Fruit fly (Drosophila melanogaster): ENCODE measurements around the gene CheA84a.

The CheA84a gene

dm6 chr3R:8187446-8188133, 17.0 kb downstream of the CheA84a start:
- TF ChIP-seq ovo (GFP tag; optimal IDR thresholded peaks at IDR 0.05) (no peak), tj (GFP tag; optimal IDR thresholded peaks at IDR 0.05) (no peak), Mnt (GFP tag; optimal IDR thresholded peaks at IDR 0.05) (no peak), CG11617 (GFP tag; optimal IDR thresholded peaks at IDR 0.05) (no peak), CG1620 (GFP tag; optimal IDR thresholded peaks at IDR 0.05) (no peak), CG14711 (tag; optimal IDR thresholded peaks at IDR 0.05) (no peak), cic (GFP tag; optimal IDR thresholded peaks at IDR 0.05) (no peak), CG7101 (tag; optimal IDR thresholded peaks at IDR 0.05) (no peak), Clk (GFP tag; optimal IDR thresholded peaks at IDR 0.05) (no peak), toe (GFP tag; optimal IDR thresholded peaks at IDR 0.05) (no peak)

DNA sequence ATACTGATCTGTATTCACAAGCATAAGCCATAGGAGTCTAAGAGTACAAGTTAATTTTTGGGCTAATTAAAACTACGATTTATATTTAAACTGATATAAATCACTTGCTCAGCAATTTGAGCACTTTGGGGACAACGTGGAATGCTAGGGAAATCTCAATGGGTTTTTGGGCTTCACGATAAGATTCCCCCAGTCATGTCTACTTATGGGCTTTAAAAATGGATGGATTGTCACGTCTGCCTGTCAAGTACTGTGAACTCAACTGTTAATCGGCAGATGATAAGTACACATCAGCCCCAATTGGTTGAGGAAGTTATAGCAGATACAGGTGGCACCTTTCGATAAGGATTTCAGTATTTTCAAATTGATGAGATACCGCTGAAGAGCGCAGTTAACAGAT, 21.1 kb downstream of the CheA84a start:
- no peak for TF ChIP-seq Clk (GFP tag; optimal IDR thresholded peaks at IDR 0.05)
- no peak for TF ChIP-seq CG12768 (GFP tag; optimal IDR thresholded peaks at IDR 0.05)
- TF ChIP-seq CG5204 (GFP tag; optimal IDR thresholded peaks at IDR 0.05) = no peak
- no peak for TF ChIP-seq ovo (GFP tag; optimal IDR thresholded peaks at IDR 0.05)
- TF ChIP-seq CG1620 (GFP tag; optimal IDR thresholded peaks at IDR 0.05) = no peak
- no peak for TF ChIP-seq bab1 (GFP tag; optimal IDR thresholded peaks at IDR 0.05)
- no peak for TF ChIP-seq toe (GFP tag; optimal IDR thresholded peaks at IDR 0.05)

dm6 chr3R:8181412-8182108, 23.1 kb downstream of the CheA84a start, which contains the start of gene grn:
grn (minus strand) TSS chr3R:8181444.
- no peak for TF ChIP-seq ovo (GFP tag; optimal IDR thresholded peaks at IDR 0.05)
- TF ChIP-seq pad (GFP tag; optimal IDR thresholded peaks at IDR 0.05) = peak; percentile 63

DNA sequence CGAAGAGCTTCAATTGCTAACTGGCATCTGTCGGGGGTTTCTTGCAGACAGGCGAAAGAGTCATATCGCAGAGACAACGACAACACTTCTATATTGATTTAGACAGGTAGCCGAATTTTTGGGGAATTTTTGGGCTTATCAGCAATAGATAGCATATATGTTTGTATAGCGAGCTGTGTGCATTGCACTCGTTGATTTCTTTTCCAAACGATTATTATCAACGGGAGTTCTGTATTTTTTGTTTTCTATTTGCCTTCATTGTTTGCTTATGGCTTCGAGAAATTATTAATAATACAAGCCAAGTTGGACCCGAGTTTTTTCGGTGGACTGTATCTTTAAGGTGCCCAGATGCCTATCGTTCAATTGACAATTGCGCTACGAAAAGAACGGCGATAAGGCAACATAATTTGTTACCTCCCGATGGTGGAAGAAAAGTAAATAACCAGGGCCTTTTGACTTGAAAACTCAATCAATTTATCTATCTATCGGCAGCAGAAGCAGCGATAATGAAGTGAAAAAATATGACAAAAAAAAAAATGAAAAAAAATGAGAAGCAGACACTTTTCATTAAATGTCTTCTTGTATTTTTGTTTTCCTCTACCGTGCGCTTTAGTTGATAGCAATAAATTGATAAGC, 24.1 kb downstream of the CheA84a start:
- TF ChIP-seq CG33017 (tag; optimal IDR thresholded peaks at IDR 0.05) (no peak), tj (GFP tag; optimal IDR thresholded peaks at IDR 0.05) (no peak), bab1 (GFP tag; optimal IDR thresholded peaks at IDR 0.05) (no peak), CG14711 (tag; optimal IDR thresholded peaks at IDR 0.05) (no peak), cic (GFP tag; optimal IDR thresholded peaks at IDR 0.05) (no peak), CG11617 (GFP tag; optimal IDR thresholded peaks at IDR 0.05) (no peak)

- TF ChIP-seq CG7101 (tag; optimal IDR thresholded peaks at IDR 0.05) (no peak), CG33017 (tag; optimal IDR thresholded peaks at IDR 0.05) (no peak), CG5204 (GFP tag; optimal IDR thresholded peaks at IDR 0.05) (no peak), toe (GFP tag; optimal IDR thresholded peaks at IDR 0.05) (no peak), CG11617 (GFP tag; optimal IDR thresholded peaks at IDR 0.05) (no peak)
Observed at dm6 chr3R:8176058-8176673, 28.5 kb downstream of the CheA84a start.

- TF ChIP-seq CG7101 (tag; optimal IDR thresholded peaks at IDR 0.05) (no peak), CG5204 (GFP tag; optimal IDR thresholded peaks at IDR 0.05) (no peak), ovo (GFP tag; optimal IDR thresholded peaks at IDR 0.05) (no peak), tj (GFP tag; optimal IDR thresholded peaks at IDR 0.05) (no peak), Mnt (GFP tag; optimal IDR thresholded peaks at IDR 0.05) (no peak), Clk (GFP tag; optimal IDR thresholded peaks at IDR 0.05) (no peak)
Observed at dm6 chr3R:8171489-8172161, 33.0 kb downstream of the CheA84a start.

DNA sequence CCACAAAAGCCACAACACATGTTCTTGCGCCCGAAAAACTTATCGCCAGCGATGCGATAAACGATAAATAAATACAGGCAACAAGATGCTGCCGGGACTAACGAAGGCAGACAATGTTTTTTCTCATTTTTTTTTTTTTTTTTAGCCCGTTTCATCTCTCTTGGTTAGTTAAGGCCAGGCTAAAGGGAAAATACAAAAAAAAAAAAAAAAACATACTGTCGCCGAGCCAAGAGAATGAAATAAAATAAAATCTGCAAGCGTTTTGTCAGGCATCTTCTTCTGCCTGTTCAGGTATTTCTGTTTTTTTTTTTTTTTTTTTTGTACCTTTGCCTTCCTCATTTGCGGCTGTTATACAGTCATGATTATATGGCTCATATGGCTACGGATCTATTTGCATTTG, 39.8 kb downstream of the CheA84a start:
- no peak for TF ChIP-seq CG5204 (GFP tag; optimal IDR thresholded peaks at IDR 0.05)
- TF ChIP-seq Crg-1 (GFP tag; optimal IDR thresholded peaks at IDR 0.05) = no peak
- no peak for TF ChIP-seq CG11617 (GFP tag; optimal IDR thresholded peaks at IDR 0.05)
- TF ChIP-seq kay (GFP tag; ENCODE audit: borderline replicate concordance) = no peak
- no peak for TF ChIP-seq cnc (optimal IDR thresholded peaks at IDR 0.05)
- no peak for TF ChIP-seq bab1 (GFP tag; optimal IDR thresholded peaks at IDR 0.05)
- TF ChIP-seq pad (GFP tag; optimal IDR thresholded peaks at IDR 0.05) = no peak
- TF ChIP-seq Mnt (GFP tag; optimal IDR thresholded peaks at IDR 0.05) = no peak
- TF ChIP-seq CG7045 (GFP tag; optimal IDR thresholded peaks at IDR 0.05) = no peak
- no peak for TF ChIP-seq CG14711 (tag; optimal IDR thresholded peaks at IDR 0.05)
- TF ChIP-seq ovo (GFP tag; optimal IDR thresholded peaks at IDR 0.05) = no peak
- no peak for TF ChIP-seq CG7101 (tag; optimal IDR thresholded peaks at IDR 0.05)
- TF ChIP-seq Hr96 (GFP tag; optimal IDR thresholded peaks at IDR 0.05) = no peak
- no peak for TF ChIP-seq cic (GFP tag; optimal IDR thresholded peaks at IDR 0.05)
- no peak for TF ChIP-seq CG33017 (tag; optimal IDR thresholded peaks at IDR 0.05)
- TF ChIP-seq Clk (GFP tag; optimal IDR thresholded peaks at IDR 0.05) = no peak
- no peak for TF ChIP-seq CG12768 (GFP tag; optimal IDR thresholded peaks at IDR 0.05)
- no peak for TF ChIP-seq CG1620 (GFP tag; optimal IDR thresholded peaks at IDR 0.05)

All from whole organism, adult.